Fruit fly (Drosophila melanogaster) whole organism, pupa: Measurements from ENCODE around the gene CG13847.

ENCODE experiments used
- CG10348 ChIP-seq: fragments of 200-800 bp; sonication (Bioruptor generic); IDR thresholded peaks from 2 replicates; pipeline ENCODE4 v1.3.6; 2022; ENCODE audit warnings: missing biosample characterization, missing genetic modification characterization
- CG32121 ChIP-seq: fragments of 200-800 bp; sonication (Bioruptor generic); IDR thresholded peaks from 2 replicates; pipeline ENCODE4 v1.3.6; 2022; ENCODE audit warnings: missing biosample characterization, missing genetic modification characterization
- CG4496 ChIP-seq: fragments of 200-800 bp; sonication (Bioruptor generic); IDR thresholded peaks from 3 replicates; pipeline ENCODE4 v1.3.6; 2022; ENCODE audit warnings: missing biosample characterization, missing genetic modification characterization
- CG8159 ChIP-seq: fragments of 200-800 bp; sonication (Bioruptor generic); optimal IDR thresholded peaks from 3 replicates; lab custom pipeline; 2018; ENCODE audit warnings: missing biosample characterization, mild to moderate bottlenecking, missing genetic modification characterization, moderate library complexity
- CG8301 ChIP-seq: fragments of 200-800 bp; sonication (Bioruptor generic); optimal IDR thresholded peaks from 2 replicates; lab custom pipeline; 2018; ENCODE audit warnings: missing biosample characterization, mild to moderate bottlenecking, missing genetic modification characterization
- EcR ChIP-seq: fragments of 200-800 bp; sonication (Bioruptor generic); optimal IDR thresholded peaks from 3 replicates; lab custom pipeline; 2019; ENCODE audit warnings: missing biosample characterization, missing genetic modification characterization, mild to moderate bottlenecking, moderate library complexity, missing genetic modification reagents
- Pif1A ChIP-seq: fragments of 200-800 bp; sonication (Bioruptor generic); optimal IDR thresholded peaks from 3 replicates; lab custom pipeline; 2016; ENCODE audit warnings: missing biosample characterization, missing genetic modification characterization

dm6 chr3R:22420911-22421310 is 15.0 kb downstream of the CG13847 start, which contains the start of the genes Nop56 and mats:
- TF ChIP-seq CG8301 (tag; lab: Kevin White, UChicago), result no peak
- no peak for TF ChIP-seq CG8159 (tag; lab: Kevin White, UChicago)
- TF ChIP-seq CG4496 (GFP tag; lab: Robert Waterston, UW), result 0 out of 3 replicates have a peak, but pooled peaks have one; percentile 29
- TF ChIP-seq CG32121 (GFP tag; lab: Robert Waterston, UW), result no peak
- TF ChIP-seq Pif1A (GFP tag; lab: Kevin White, UChicago), result no peak
- TF ChIP-seq EcR, result no peak
- TF ChIP-seq CG10348 (GFP tag; lab: Robert Waterston, UW), result no peak
